Worm (Caenorhabditis elegans): ENCODE data around the gene lag-1.

ce11 chrIV:6099770-6100169, 4.6 kb downstream of the lag-1 start:
- TF ChIP-seq F37B4.10 (GFP tag; IDR thresholded peaks at IDR 0.05) (no peak), mel-28 (tag; optimal IDR thresholded peaks at IDR 0.05; ENCODE audit: borderline replicate concordance) (no peak), B0035.1 (tag; optimal IDR thresholded peaks at IDR 0.05) (no peak), F10E7.11 (tag; optimal IDR thresholded peaks at IDR 0.05) (no peak), nhr-80 (tag; optimal IDR thresholded peaks at IDR 0.05) (peak; percentile 77), snpc-4 (GFP tag; optimal IDR thresholded peaks at IDR 0.05) (no peak), snpc-4 (tag; optimal IDR thresholded peaks at IDR 0.05) (peak in 1 of 4 experiments; percentile 46)
